Fruit fly (Drosophila melanogaster): ENCODE measurements around the gene CG2991.

CG2991 gene

DNA sequence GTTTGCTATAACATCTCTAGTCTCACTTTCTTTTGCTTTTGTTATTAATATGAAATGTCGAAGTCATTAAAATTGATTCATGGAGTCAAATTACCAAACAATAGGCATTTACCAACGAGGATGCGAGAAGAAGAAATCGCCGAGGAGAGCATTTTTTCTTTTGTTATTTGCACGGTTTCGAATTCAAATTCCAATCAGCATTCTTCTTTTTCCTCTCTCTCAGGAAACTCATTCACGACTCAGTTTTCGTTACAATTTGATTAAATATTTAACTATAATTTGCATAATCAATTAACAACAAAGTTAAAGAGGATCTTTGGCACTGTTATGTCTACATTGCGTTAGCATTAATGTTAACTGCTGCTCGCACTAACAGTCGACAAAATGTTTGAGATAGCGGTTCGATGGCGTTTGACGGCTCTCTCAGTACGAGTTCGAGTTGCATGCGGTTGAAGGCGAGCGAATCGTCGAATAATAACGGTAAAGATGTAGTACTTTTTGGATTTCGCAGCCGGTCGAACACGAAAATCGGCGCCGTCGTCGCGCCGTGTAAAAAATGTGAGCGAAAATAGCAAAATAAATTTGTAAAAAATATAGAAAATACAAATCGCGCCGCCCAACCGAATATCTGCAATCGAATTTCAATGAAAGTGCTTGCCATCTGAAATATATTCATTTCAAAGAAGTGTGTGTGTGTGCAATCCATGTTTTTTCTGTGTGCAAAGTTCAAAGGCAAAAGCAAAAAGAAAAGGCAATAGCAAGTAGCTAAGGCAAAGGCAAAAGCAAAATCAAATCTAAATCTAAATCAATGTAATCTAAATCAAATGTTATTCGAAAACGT is 31.0 kb downstream of the CG2991 start:
- TF ChIP-seq CG17801 (GFP tag; optimal IDR thresholded peaks at IDR 0.05; ENCODE audit: partially characterized antibody): no peak

DNA sequence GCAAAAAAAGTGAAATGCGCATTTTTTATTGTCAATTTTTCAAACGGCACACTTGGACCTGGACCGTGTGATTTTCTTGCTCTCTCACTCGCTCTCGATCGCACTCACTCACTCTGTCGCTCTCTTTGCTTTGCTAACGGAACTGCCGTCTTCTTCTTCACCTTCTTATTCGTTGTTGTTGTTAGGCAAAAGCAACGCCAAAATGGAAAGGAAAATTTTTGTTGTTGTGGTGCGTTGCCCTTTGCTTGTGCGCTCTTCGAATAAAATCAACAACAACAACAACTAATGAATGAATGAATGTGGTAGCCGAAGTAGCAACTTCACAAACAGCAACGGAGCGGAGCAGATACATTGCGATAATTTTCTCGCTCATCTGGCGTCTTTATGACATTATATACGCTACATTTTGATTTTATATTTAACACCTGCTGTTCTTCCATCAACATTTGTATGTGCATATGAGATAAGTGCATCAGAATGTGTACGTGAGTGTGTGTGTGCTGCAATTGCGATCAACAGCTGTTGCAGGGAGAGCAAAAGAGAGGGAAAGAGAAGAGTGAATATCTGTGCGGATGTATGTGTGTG is 32.0 kb downstream of the CG2991 start:
- TF ChIP-seq CG17801 (GFP tag; optimal IDR thresholded peaks at IDR 0.05; ENCODE audit: partially characterized antibody): no peak

dm6 chr2L:2891200-2891599 is 34.2 kb downstream of the CG2991 start:
- TF ChIP-seq CG17801 (GFP tag; optimal IDR thresholded peaks at IDR 0.05; ENCODE audit: partially characterized antibody): no peak

dm6 chr2L:2894356-2894755 is 37.4 kb downstream of the CG2991 start:
- TF ChIP-seq CG17801 (GFP tag; optimal IDR thresholded peaks at IDR 0.05; ENCODE audit: partially characterized antibody): no peak

DNA sequence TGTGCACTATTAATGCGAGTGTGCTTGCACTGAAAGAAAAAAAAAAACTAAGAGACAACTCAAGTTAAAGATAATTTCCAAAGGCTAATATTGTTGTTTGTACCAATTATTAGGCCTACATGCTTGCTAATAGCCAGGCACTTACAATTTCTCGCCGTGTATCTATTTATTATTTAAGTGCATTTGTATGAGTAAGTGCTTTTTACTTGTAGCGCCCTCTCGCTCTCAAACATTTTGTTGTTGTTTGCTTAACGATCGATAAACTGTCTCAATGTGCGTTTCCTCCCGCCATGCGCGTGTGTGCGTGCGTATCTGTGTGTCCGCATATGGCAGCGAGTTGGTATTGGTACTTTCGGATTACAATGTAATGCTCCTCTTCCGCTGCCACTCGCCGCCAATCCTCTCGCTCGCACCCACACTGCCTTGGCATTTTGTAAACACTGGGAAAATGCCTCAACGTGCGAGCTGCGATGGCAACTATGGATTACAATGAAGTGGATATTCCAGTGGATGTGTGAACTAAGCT is 40.1 kb downstream of the CG2991 start:
- TF ChIP-seq CG17801 (GFP tag; optimal IDR thresholded peaks at IDR 0.05; ENCODE audit: partially characterized antibody): no peak

dm6 chr2L:2897710-2898109 is 40.7 kb downstream of the CG2991 start:
- no peak for TF ChIP-seq CG17801 (GFP tag; optimal IDR thresholded peaks at IDR 0.05; ENCODE audit: partially characterized antibody)

dm6 chr2L:2898247-2898646 is 41.3 kb downstream of the CG2991 start:
- TF ChIP-seq CG17801 (GFP tag; optimal IDR thresholded peaks at IDR 0.05; ENCODE audit: partially characterized antibody): no peak

- no peak for TF ChIP-seq CG17801 (GFP tag; optimal IDR thresholded peaks at IDR 0.05; ENCODE audit: partially characterized antibody)
Observed at dm6 chr2L:2900392-2901028, 43.5 kb downstream of the CG2991 start.

DNA sequence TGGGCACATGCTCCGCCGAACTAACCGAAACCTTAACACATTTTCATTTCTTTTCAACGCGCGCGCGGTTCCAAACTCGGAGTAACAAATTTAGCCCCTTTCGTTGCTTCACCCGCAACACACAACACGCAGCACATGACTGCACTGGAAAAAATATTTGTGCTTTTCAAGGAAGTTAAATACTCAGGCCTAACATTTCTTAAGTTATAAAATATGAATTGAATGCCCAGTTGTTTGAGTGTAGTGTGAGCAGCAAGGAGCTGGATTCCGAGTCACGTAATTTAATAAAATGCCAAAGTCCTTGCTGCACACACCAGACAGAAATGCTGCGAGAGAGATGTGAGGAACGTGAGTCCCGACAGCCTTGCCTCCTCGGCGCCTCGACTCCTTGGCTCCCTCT is 44.5 kb downstream of the CG2991 start:
- TF ChIP-seq CG17801 (GFP tag; optimal IDR thresholded peaks at IDR 0.05; ENCODE audit: partially characterized antibody): no peak

DNA sequence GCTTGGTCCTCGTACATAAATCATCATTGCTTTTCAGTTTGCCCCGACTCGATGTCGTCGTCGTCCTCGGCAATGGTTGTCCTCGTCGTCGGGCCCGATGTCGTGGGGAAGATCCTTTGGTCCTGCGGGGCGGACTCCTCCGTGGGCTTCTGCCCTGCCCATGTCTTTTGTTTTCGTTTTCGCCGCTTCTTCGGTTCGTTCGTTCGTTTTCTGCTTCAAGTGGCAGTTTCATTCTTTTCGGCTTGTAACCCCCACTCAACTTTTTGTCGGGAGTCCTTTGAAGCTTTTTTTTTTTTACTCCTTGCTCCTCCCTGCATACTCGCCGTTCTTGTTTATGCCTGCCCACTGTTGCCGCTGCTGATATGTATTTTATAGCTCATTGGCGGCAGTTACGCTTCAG is 46.7 kb downstream of the CG2991 start:
- TF ChIP-seq CG17801 (GFP tag; optimal IDR thresholded peaks at IDR 0.05; ENCODE audit: partially characterized antibody): no peak

DNA sequence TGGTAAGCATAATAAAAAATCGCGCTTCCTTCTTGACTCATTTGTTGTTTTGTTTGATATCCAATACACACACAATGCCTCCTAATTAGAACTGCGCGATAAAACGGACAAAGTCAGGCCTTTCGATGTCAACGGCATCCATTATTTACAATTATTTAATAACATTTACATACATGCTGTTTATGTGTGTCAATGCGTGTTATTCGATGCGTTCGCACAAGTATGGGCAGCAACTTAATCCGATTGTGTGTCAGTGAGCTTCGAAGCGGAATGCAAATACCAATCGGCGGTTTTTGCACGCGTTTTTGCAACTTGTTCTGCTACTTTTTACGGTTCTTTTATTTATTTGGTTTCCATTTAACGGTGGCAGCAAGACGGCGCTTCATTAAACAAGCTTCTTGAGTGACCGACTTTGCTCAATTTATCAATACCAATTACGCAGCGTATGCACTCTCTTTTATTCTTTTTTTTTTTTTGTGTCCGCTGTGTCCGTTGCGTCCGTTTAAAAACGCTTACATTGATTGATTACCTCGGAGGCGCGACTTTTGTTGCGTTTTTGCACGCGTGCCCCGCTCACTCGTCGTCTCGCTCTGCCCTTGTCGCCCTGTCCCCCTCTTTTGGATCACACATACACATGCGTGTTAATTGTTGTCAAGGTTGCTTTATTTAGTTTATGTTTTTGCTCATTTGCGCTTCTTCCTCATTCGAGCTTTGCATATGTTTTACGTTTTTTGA is 47.5 kb downstream of the CG2991 start:
- TF ChIP-seq CG17801 (GFP tag; optimal IDR thresholded peaks at IDR 0.05; ENCODE audit: partially characterized antibody): no peak

dm6 chr2L:2905051-2905446 is 48.1 kb downstream of the CG2991 start:
- peak; percentile 95 for TF ChIP-seq CG17801 (GFP tag; optimal IDR thresholded peaks at IDR 0.05; ENCODE audit: partially characterized antibody)

DNA sequence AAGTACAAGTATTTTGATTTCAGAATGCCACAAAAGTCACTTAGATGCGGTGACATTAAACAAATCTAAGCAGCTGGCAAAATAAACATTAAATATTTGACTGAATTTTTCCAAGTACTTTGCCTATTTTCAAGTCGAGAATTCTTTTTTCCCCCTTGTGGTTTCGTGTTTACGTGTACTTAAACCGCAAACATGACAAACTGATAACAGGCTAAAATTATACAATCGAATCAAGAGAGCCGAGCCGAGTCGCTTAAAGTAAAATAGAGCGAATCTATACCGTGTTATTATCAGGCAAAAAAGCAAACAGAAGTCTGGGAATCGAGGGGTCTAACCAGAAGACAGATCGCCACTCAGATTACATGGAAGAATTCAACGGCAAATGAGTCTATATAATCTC is 49.2 kb downstream of the CG2991 start:
- TF ChIP-seq CG17801 (GFP tag; optimal IDR thresholded peaks at IDR 0.05; ENCODE audit: partially characterized antibody): no peak

dm6 chr2L:2907776-2908175 is 50.8 kb downstream of the CG2991 start:
- TF ChIP-seq CG17801 (GFP tag; optimal IDR thresholded peaks at IDR 0.05; ENCODE audit: partially characterized antibody): no peak

DNA sequence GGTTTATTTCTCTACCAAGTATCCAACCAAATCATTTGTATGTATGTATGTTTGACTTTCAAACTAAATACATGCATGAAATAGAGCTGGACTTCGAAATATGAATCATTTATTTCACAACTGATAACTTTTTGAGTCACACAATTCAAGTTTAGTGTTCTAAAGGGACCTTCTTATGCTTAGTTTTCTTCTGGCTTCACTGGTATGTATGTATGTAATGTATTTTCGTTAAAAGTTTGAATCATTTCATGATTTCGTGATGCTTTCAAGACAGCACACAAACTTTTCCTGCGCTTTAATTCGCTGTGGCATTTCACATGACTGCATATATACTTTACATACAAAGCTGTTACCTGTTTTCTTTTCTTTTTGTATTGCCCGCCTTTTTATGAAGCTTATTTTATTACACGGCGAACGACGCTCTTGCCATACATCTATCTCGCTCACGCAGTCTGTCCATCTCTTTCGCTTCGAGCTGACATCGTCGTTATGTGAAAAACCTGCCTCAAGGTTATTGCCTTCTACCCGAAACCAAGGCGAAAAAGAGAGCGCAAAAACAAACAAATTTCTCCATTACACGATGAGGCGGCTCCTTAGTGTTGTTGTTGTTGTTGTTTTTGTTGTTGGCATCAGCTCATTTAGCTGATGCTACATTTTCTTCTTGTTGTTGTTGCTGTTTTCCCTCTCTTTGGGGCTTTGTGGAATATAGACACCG is 51.6 kb downstream of the CG2991 start:
- peak; percentile 37 for TF ChIP-seq CG17801 (GFP tag; optimal IDR thresholded peaks at IDR 0.05; ENCODE audit: partially characterized antibody)

Measured in ovary, adult (tissue).